Worm (Caenorhabditis elegans): Measurements from ENCODE around the gene sma-6.

The sma-6 gene

DNA sequence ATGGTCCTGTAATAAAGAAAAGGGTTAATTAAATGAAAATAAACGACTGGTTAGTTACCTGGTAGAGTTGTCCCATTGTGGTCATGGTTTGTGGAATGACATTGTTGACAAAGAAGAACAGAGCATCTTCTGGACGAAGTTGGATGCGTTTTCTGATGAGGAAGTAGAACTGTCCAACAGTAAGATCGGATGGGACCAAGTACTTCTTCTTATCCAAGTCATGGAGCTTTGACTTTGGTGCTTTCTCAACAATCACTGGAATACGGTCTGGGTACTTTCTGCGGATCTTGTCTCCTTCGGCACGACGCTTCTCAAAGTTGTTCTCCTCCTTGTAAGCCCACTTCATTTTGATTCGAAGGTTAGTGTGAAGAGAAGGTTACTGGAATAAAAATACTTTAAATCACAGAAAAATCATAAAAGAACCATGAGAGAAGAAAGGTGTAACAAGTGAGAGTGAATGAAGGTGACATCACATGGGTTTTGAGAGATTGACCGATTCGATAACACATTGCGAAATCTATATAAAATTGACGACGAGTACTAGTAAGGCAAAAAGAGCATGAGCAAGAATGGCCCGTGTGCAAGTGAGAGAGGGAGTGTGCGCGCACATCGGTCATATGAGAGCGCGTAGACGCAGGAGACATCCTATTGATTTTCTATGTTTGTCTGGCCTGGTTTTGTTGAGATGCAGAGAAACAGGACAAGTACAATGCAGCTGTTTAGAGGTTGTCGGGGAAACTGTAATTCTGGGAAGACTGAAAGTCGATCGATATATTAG is 23.2 kb downstream of the sma-6 start, which contains the start of gene lgg-1:
lgg-1 (minus strand) TSS at position 379 of the 778 bp plus-strand sequence.
- TF ChIP-seq pes-1 (GFP tag; IDR thresholded peaks at IDR 0.05) (no peak; the same call in 1 of the 2 replicates), tbx-37 (GFP tag; conservative IDR thresholded peaks at IDR 0.05) (no peak), ceh-13 (GFP tag; optimal IDR thresholded peaks at IDR 0.05) (no peak), ama-1 (optimal IDR thresholded peaks at IDR 0.05) (peak; percentile 23), sea-1 (GFP tag; conservative IDR thresholded peaks at IDR 0.05) (0 out of 2 replicates have a peak, but pooled peaks have one; percentile 48), ets-7 (tag; optimal IDR thresholded peaks at IDR 0.05) (no peak), F13C5.2 (tag; optimal IDR thresholded peaks at IDR 0.05) (peak; percentile 20)

DNA sequence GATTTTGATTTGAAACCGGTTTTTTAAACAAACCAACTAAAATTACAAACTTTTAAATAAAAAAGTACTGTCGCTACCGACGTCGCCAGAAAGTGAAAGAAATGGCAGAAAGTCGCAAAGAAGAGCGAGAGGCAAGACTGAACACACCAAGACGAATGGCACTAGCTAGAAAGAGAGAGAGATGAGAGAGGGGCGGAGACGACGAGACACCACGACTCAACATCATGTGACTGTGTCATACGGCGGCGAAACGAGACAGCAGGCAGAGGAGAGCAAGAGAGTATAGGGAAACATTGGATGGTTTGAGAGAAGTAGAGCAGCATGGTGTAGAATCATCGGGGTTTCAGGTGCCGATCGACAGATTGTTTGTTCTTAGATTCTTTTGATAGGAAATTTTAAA is 24.1 kb downstream of the sma-6 start:
- TF ChIP-seq ceh-13 (GFP tag; optimal IDR thresholded peaks at IDR 0.05): no peak
- 0 out of 2 replicates have a peak, but pooled peaks have one; percentile 51 for TF ChIP-seq flt-1 (GFP tag; IDR thresholded peaks at IDR 0.05)
- 0 out of 2 replicates have a peak, but pooled peaks have one; percentile 8 for TF ChIP-seq pes-1 (GFP tag; IDR thresholded peaks at IDR 0.05)
- TF ChIP-seq tbx-37 (GFP tag; conservative IDR thresholded peaks at IDR 0.05): no peak
- TF ChIP-seq aly-1 (tag; optimal IDR thresholded peaks at IDR 0.05): peak; percentile 9
- no peak for TF ChIP-seq B0310.2 (tag; optimal IDR thresholded peaks at IDR 0.05)
- peak; percentile 34 for TF ChIP-seq hmg-4 (GFP tag; optimal IDR thresholded peaks at IDR 0.05)
- peak; percentile 35 for TF ChIP-seq ceh-36 (tag; optimal IDR thresholded peaks at IDR 0.05)
- peak; percentile 6 for TF ChIP-seq hnd-1 (tag; optimal IDR thresholded peaks at IDR 0.05)
- TF ChIP-seq tra-4 (tag; optimal IDR thresholded peaks at IDR 0.05): no peak
- no peak for TF ChIP-seq sea-1 (GFP tag; conservative IDR thresholded peaks at IDR 0.05)

DNA sequence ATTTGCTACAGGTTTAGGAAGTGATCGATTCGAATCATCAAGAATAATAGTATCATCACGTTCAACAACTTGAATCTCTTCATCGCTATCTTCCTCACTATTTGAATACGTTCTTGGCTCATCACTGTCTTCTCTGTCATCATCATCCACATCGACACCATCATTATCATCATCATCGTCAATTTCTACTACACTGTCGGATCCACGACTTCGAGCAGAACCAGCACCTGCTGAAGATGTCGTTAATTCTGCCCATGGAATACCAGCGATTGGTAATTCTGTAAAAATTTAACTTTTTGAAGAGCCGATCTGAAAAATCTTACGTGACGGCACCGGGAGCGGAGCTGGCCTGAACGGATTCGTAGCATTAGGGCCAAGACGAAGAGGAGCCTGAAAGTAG is 25.7 kb downstream of the sma-6 start:
- no peak for TF ChIP-seq sea-1 (GFP tag; conservative IDR thresholded peaks at IDR 0.05)
- TF ChIP-seq F13C5.2 (tag; optimal IDR thresholded peaks at IDR 0.05): no peak
- no peak for TF ChIP-seq B0310.2 (tag; optimal IDR thresholded peaks at IDR 0.05)
- TF ChIP-seq pes-1 (GFP tag; IDR thresholded peaks at IDR 0.05): no peak
- no peak for TF ChIP-seq flt-1 (GFP tag; IDR thresholded peaks at IDR 0.05)
- TF ChIP-seq scrt-1 (GFP tag; IDR thresholded peaks at IDR 0.05): no peak
- no peak for TF ChIP-seq hnd-1 (tag; optimal IDR thresholded peaks at IDR 0.05)
- TF ChIP-seq tbx-37 (GFP tag; conservative IDR thresholded peaks at IDR 0.05): no peak
- no peak for TF ChIP-seq tra-4 (tag; optimal IDR thresholded peaks at IDR 0.05)
- no peak for TF ChIP-seq hmbx-1 (tag; optimal IDR thresholded peaks at IDR 0.05)
- no peak for TF ChIP-seq tbx-11 (GFP tag; IDR thresholded peaks at IDR 0.05)
- TF ChIP-seq hmg-4 (GFP tag; optimal IDR thresholded peaks at IDR 0.05): no peak
- TF ChIP-seq ceh-13 (GFP tag; optimal IDR thresholded peaks at IDR 0.05): no peak
- TF ChIP-seq ama-1 (optimal IDR thresholded peaks at IDR 0.05): no peak

DNA sequence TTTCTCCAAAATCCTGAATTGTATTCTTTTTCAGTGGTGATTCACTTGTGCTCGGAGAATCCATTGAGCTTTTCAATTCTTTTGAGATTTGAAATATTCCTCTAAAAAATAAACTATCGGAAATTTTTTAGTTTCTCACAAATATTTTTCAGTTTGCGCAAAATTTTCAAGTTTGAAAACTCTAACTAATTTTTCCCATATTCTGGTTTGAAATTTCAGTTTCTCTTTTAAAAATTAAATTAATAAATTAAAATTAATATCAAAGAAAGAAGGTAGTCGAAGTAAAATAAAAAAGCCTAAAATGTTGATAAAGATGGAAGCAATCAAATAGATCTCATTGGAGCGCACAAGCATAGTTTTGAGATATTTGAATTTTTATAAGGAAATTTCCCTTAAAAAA is 27.6 kb downstream of the sma-6 start, which contains the start of gene C32D5.10:
C32D5.10 (minus strand) TSS at position 101 of the 400 bp plus-strand sequence.
- TF ChIP-seq ets-7 (tag; optimal IDR thresholded peaks at IDR 0.05) (no peak), F13C5.2 (tag; optimal IDR thresholded peaks at IDR 0.05) (no peak), aly-1 (tag; optimal IDR thresholded peaks at IDR 0.05) (no peak), ama-1 (optimal IDR thresholded peaks at IDR 0.05) (no peak), scrt-1 (GFP tag; IDR thresholded peaks at IDR 0.05) (no peak), hnd-1 (tag; optimal IDR thresholded peaks at IDR 0.05) (no peak), ceh-36 (tag; optimal IDR thresholded peaks at IDR 0.05) (no peak), tbx-11 (GFP tag; IDR thresholded peaks at IDR 0.05) (no peak), pes-1 (GFP tag; IDR thresholded peaks at IDR 0.05) (no peak), sea-1 (GFP tag; conservative IDR thresholded peaks at IDR 0.05) (no peak), tbx-37 (GFP tag; conservative IDR thresholded peaks at IDR 0.05) (no peak), flt-1 (GFP tag; IDR thresholded peaks at IDR 0.05) (no peak)

DNA sequence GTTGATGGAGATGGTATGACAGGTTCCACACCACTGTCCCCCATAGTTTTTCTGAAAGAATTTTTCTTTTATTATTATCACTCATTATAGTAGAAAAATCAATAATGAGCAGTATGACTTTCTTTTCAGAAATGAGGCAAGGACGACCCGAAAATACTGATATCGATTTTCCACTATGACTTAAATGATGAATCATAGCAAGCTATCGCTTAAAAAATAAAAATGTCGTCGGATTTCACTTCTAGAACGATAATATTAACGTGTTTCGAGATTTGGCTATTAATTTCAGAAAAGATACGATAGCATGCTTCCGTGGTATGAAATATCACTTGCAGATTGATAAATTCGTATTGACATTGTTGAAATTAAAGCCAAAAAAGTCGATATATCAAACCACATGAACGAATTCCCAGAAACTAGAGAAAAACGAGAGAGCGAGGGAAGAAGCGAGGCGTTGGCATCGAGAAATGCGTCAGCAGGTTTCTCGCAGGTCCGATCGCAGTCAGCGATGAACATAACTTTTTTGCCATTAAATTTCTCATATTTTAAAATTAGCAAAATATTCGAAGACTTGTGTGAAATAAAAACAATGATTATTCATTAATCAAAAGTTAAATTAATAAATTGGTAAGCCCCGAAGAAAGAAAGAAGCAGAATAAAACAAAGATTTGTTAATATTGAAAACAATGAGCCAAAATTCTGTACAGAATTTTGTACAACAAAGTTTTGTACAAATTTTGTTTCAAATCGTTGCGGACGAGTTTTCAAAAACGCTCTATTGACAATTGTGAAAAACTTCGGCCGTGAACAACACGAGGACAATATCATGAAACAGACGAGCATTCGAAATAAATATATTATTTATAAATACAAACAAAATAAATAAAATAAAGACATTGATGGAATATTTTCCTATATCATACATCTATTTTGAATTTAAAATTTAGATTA is 31.4 kb downstream of the sma-6 start, which contains the start of gene C32D5.11:
C32D5.11 (minus strand) TSS at position 51 of the 951 bp plus-strand sequence.
- TF ChIP-seq scrt-1 (GFP tag; IDR thresholded peaks at IDR 0.05): 0 out of 2 replicates have a peak, but pooled peaks have one; percentile 11
- peak; percentile 28 for TF ChIP-seq hmg-4 (GFP tag; optimal IDR thresholded peaks at IDR 0.05)
- TF ChIP-seq tra-4 (tag; optimal IDR thresholded peaks at IDR 0.05): no peak

DNA sequence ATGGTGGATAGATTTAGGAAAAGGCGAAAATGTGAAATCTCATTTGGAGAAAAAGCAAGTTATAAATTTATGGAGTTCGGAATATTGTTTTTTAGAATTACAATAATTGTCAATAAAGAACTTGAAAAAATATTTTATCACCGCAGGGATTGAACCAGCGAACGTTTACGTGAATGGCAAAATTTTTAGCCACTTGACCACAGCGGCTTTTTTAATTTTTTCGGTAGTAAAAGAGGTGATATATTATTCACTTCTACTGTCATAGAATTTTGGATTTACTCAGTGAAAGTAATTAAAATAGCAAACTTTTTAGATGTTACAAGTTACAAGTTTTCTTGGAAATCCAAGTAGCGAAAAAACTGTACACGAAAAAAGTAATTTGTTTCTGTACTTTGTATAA is 33.9 kb downstream of the sma-6 start:
- TF ChIP-seq hnd-1 (tag; optimal IDR thresholded peaks at IDR 0.05): no peak
- TF ChIP-seq aly-1 (tag; optimal IDR thresholded peaks at IDR 0.05): no peak
- TF ChIP-seq ama-1 (optimal IDR thresholded peaks at IDR 0.05): no peak
- TF ChIP-seq pes-1 (GFP tag; IDR thresholded peaks at IDR 0.05): no peak
- no peak for TF ChIP-seq scrt-1 (GFP tag; IDR thresholded peaks at IDR 0.05)
- no peak for TF ChIP-seq hmg-4 (GFP tag; optimal IDR thresholded peaks at IDR 0.05)
- TF ChIP-seq flt-1 (GFP tag; IDR thresholded peaks at IDR 0.05): no peak

DNA sequence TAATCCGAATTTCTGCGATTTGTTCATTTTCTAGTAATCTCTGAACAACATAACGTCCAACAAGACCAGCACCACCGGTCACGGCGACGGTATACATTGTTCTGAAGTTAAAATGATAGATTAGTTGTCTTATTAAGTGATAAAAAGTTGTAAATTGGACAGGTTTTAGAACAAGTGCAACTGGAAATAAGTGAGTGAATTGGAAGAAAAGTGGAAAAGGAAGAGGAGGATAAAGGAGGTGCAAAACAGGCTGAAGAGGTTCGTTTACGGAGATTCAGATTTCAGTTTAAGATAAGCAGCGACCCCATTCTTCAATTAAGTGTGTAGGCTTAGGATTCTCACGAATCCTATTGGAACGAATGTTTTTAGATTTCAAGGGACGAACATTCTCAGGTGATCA is 34.6 kb downstream of the sma-6 start, which contains the start of gene C32D5.12:
C32D5.12 (minus strand) TSS at position 101 of the 400 bp plus-strand sequence.
- TF ChIP-seq hnd-1 (tag; optimal IDR thresholded peaks at IDR 0.05): no peak
- TF ChIP-seq ama-1 (optimal IDR thresholded peaks at IDR 0.05): no peak
- no peak for TF ChIP-seq tra-4 (tag; optimal IDR thresholded peaks at IDR 0.05)
- no peak for TF ChIP-seq ceh-13 (GFP tag; optimal IDR thresholded peaks at IDR 0.05)
- TF ChIP-seq pes-1 (GFP tag; IDR thresholded peaks at IDR 0.05): no peak
- no peak for TF ChIP-seq aly-1 (tag; optimal IDR thresholded peaks at IDR 0.05)
- TF ChIP-seq B0310.2 (tag; optimal IDR thresholded peaks at IDR 0.05): no peak
- TF ChIP-seq hmg-4 (GFP tag; optimal IDR thresholded peaks at IDR 0.05): no peak
- no peak for TF ChIP-seq scrt-1 (GFP tag; IDR thresholded peaks at IDR 0.05)
- TF ChIP-seq ceh-36 (tag; optimal IDR thresholded peaks at IDR 0.05): no peak
- TF ChIP-seq sea-1 (GFP tag; conservative IDR thresholded peaks at IDR 0.05): no peak
- no peak for TF ChIP-seq F13C5.2 (tag; optimal IDR thresholded peaks at IDR 0.05)
- TF ChIP-seq flt-1 (GFP tag; IDR thresholded peaks at IDR 0.05): no peak
- no peak for TF ChIP-seq hmbx-1 (tag; optimal IDR thresholded peaks at IDR 0.05)
- TF ChIP-seq ets-7 (tag; optimal IDR thresholded peaks at IDR 0.05): no peak
